Fruit fly (Drosophila melanogaster): Measurements from ENCODE around the gene Vps60.

Vps60 gene

dm6 chr3L:17651717-17652651 is 30.6 kb upstream of the Vps60 start (continued):
- no peak for TF ChIP-seq ttk (GFP tag; IDR thresholded peaks at IDR 0.05)
- peak; percentile 3 for TF ChIP-seq CG18476 (GFP tag; optimal IDR thresholded peaks at IDR 0.05)
- peak; percentile 6 for TF ChIP-seq CG18599 (GFP tag; optimal IDR thresholded peaks at IDR 0.05)
- TF ChIP-seq Sox100B (GFP tag; optimal IDR thresholded peaks at IDR 0.05): no peak
- TF ChIP-seq CG16815 (GFP tag; optimal IDR thresholded peaks at IDR 0.05): no peak
- no peak for TF ChIP-seq twi (tag; optimal IDR thresholded peaks at IDR 0.05)
- TF ChIP-seq wor (GFP tag; IDR thresholded peaks at IDR 0.05): no peak
- TF ChIP-seq CG10147 (GFP tag; optimal IDR thresholded peaks at IDR 0.05): no peak
- no peak for TF ChIP-seq Side (GFP tag; optimal IDR thresholded peaks at IDR 0.05)
- peak; percentile 15 for TF ChIP-seq CG10209 (GFP tag; optimal IDR thresholded peaks at IDR 0.05)
- TF ChIP-seq NfI (GFP tag; optimal IDR thresholded peaks at IDR 0.05): no peak
- no peak for TF ChIP-seq CG11560 (tag; IDR thresholded peaks at IDR 0.05)
- TF ChIP-seq dpn (GFP tag; optimal IDR thresholded peaks at IDR 0.05): no peak
- no peak for TF ChIP-seq fd96Cb (tag; optimal IDR thresholded peaks at IDR 0.05)
- peak; percentile 41 for TF ChIP-seq CG3995 (GFP tag; optimal IDR thresholded peaks at IDR 0.05)
- TF ChIP-seq Usf (GFP tag; optimal IDR thresholded peaks at IDR 0.05): no peak
- no peak for TF ChIP-seq CTCF (GFP tag; optimal IDR thresholded peaks at IDR 0.05)
- no peak for TF ChIP-seq psq (GFP tag; optimal IDR thresholded peaks at IDR 0.05)
- no peak for TF ChIP-seq CG18011 (GFP tag; optimal IDR thresholded peaks at IDR 0.05)
- no peak for TF ChIP-seq CG3065 (GFP tag; optimal IDR thresholded peaks at IDR 0.05)
- no peak for TF ChIP-seq BEAF-32 (GFP tag; optimal IDR thresholded peaks at IDR 0.05)
- peak in 1 of 2 experiments; percentile 88 for TF ChIP-seq Hr78 (GFP tag; optimal IDR thresholded peaks at IDR 0.05)
- TF ChIP-seq CG4730 (GFP tag; IDR thresholded peaks at IDR 0.05): no peak
- TF ChIP-seq aop (GFP tag; IDR thresholded peaks at IDR 0.05): no peak
- no peak for TF ChIP-seq ato (GFP tag; IDR thresholded peaks at IDR 0.05; ENCODE audit: partially characterized antibody)
- TF ChIP-seq CG10267 (tag; optimal IDR thresholded peaks at IDR 0.05): peak; percentile 3
- TF ChIP-seq Dip3 (GFP tag; optimal IDR thresholded peaks at IDR 0.05): no peak
- TF ChIP-seq bsh (GFP tag; optimal IDR thresholded peaks at IDR 0.05): no peak
- TF ChIP-seq MESR4 (GFP tag; optimal IDR thresholded peaks at IDR 0.05): no peak
- no peak for TF ChIP-seq zfh2 (GFP tag; optimal IDR thresholded peaks at IDR 0.05)
- TF ChIP-seq eyg (GFP tag; optimal IDR thresholded peaks at IDR 0.05): no peak
- no peak for TF ChIP-seq crc (GFP tag; optimal IDR thresholded peaks at IDR 0.05)
- no peak for TF ChIP-seq Scr (GFP tag; IDR thresholded peaks at IDR 0.05; ENCODE audit: partially characterized antibody)
- TF ChIP-seq CG7556 (GFP tag; optimal IDR thresholded peaks at IDR 0.05): peak; percentile 11
- TF ChIP-seq zen (tag; optimal IDR thresholded peaks at IDR 0.05): no peak
- no peak for TF ChIP-seq her (GFP tag; optimal IDR thresholded peaks at IDR 0.05)
- no peak for TF ChIP-seq prd (optimal IDR thresholded peaks at IDR 0.05)
- TF ChIP-seq prd (GFP tag; IDR thresholded peaks at IDR 0.05): peak; percentile 39; the same call in 2 of the 3 replicates
- TF ChIP-seq gt (GFP tag; IDR thresholded peaks at IDR 0.05): no peak
- TF ChIP-seq bigmax (GFP tag; optimal IDR thresholded peaks at IDR 0.05): no peak
- no peak for TF ChIP-seq en (GFP tag; optimal IDR thresholded peaks at IDR 0.05)
- TF ChIP-seq CG11695 (GFP tag; IDR thresholded peaks at IDR 0.05): no peak
- no peak for TF ChIP-seq kah (GFP tag; optimal IDR thresholded peaks at IDR 0.05)
- TF ChIP-seq CG8290 (GFP tag; optimal IDR thresholded peaks at IDR 0.05): no peak
- TF ChIP-seq CG8290 (tag; optimal IDR thresholded peaks at IDR 0.05): no peak
- no peak for TF ChIP-seq HmgD (GFP tag; optimal IDR thresholded peaks at IDR 0.05)
- TF ChIP-seq maf-S (GFP tag; optimal IDR thresholded peaks at IDR 0.05): no peak
- TF ChIP-seq CG10431 (GFP tag; optimal IDR thresholded peaks at IDR 0.05): no peak
- peak; percentile 89 for TF ChIP-seq Blimp-1 (GFP tag; optimal IDR thresholded peaks at IDR 0.05)
- TF ChIP-seq tx (GFP tag; optimal IDR thresholded peaks at IDR 0.05): no peak

All from whole organism, embryonic.